Fruit fly (Drosophila melanogaster) whole organism, embryonic: Measurements from ENCODE around the gene Cp18.

Experiments used
- Chrac-16 ChIP-seq: fragments of 200-800 bp; sonication (Bioruptor generic); optimal IDR thresholded peaks from 3 replicates; lab custom pipeline; 2016; ENCODE audit warnings: missing biosample characterization, missing genetic modification characterization
- chif ChIP-seq, 2 experiments: fragments of 200-800 bp; sonication (Bioruptor generic); optimal IDR thresholded peaks; 3 replicates each; lab custom pipeline; 2016; ENCODE audit warnings: missing biosample characterization in 2 of 2, missing genetic modification characterization in 2 of 2
- da ChIP-seq: fragments of 200-800 bp; sonication (Bioruptor generic); optimal IDR thresholded peaks from 2 replicates; lab custom pipeline; 2016; ENCODE audit warnings: missing biosample characterization, missing genetic modification characterization
- her ChIP-seq: fragments of 200-800 bp; sonication (Bioruptor generic); optimal IDR thresholded peaks from 2 replicates; lab custom pipeline; 2016; ENCODE audit warnings: missing biosample characterization, missing genetic modification characterization
- org-1 ChIP-seq: fragments of 200-800 bp; sonication (Bioruptor generic); optimal IDR thresholded peaks from 2 replicates; lab custom pipeline; 2017; ENCODE audit warnings: missing biosample characterization, missing genetic modification characterization
- stwl ChIP-seq: fragments of 200-800 bp; sonication (Bioruptor generic); optimal IDR thresholded peaks from 3 replicates; lab custom pipeline; 2018; ENCODE audit warnings: missing biosample characterization, mild to moderate bottlenecking, missing genetic modification characterization, moderate library complexity

dm6 chr3L:8746519-8746918 is 19.9 kb downstream of the Cp18 start:
- no peak for TF ChIP-seq chif (GFP tag; optimal IDR thresholded peaks at IDR 0.05; lab: Kevin White, UChicago)
- no peak for TF ChIP-seq her
- TF ChIP-seq org-1 (GFP tag; lab: Kevin White, UChicago) = no peak
- no peak for TF ChIP-seq Chrac-16 (GFP tag; lab: Kevin White, UChicago)
- TF ChIP-seq stwl (tag; lab: Kevin White, UChicago) = no peak
- no peak for TF ChIP-seq da (GFP tag; lab: Kevin White, UChicago)
